Comparison of ENCODE assay signal across 1 fruit fly cellular context in the genomic region with DNA sequence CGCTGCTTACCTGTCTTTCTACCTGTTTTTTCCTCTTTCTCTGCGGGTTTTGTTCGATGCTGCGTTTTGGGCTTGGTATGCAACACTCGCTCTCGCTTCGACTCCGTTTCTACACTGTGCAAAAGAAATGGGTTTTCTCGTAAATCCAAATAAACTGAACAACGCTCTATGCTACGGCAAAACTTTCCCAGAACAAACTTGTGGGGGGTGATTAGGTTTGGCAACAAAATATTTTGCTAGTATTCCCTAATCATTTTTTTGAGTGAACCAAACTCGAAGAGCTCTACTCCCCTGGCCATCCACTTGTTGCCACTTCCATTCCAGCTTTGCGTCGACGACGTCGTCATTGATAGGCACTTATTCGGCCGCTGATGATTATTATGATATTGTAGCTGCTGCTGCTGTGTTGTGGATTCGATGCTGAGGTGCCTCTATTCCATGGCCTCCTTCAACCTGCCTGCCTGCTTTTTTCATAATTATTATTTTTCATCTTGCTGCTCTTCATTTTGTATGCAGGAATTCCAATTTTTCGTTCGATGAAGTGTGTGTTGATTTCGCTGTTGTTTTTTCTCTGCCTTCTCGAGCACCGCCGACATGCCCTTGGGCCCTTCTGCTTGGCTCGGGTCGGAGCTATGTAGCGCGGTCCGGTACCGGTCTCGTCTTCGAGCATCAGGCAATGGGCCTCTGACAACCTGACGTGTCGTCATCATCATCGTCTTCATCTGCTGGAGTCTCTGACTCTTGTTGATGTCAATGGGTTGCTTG.
TF ChIP-seq lines count a peak whose summit lies in the region.

No protein-coding gene starts in this region.

TF ChIP-seq in whole organism, embryonic, 481 proteins besides CTCF, POLR2A, EP300 and RAD21 (continued from another document):
- TF ChIP-seq dmrt99B (tag; optimal IDR thresholded peaks at IDR 0.05; lab: Kevin White, UChicago) (peak; percentile 92), CG10979 (tag; optimal IDR thresholded peaks at IDR 0.05; lab: Kevin White, UChicago) (peak; percentile 91), H2.0 (GFP tag; IDR thresholded peaks at IDR 0.05; lab: Robert Waterston, UW) (peak; percentile 86), ind (GFP tag; optimal IDR thresholded peaks at IDR 0.05; lab: Kevin White, UChicago) (peak; percentile 76), shn (GFP tag; optimal IDR thresholded peaks at IDR 0.05; lab: Kevin White, UChicago) (peak; percentile 79), hb (GFP tag; IDR thresholded peaks at IDR 0.05; lab: Robert Waterston, UW; ENCODE audit: partially characterized antibody) (no peak), Med (GFP tag; lab: Kevin White, UChicago) (peak; percentile 94), pho (GFP tag; optimal IDR thresholded peaks at IDR 0.05; lab: Kevin White, UChicago) (peak; percentile 30), CG17359 (tag; optimal IDR thresholded peaks at IDR 0.05; lab: Kevin White, UChicago) (peak; percentile 92), nom (GFP tag; optimal IDR thresholded peaks at IDR 0.05; lab: Kevin White, UChicago) (peak; percentile 91), ara (GFP tag; IDR thresholded peaks at IDR 0.05; lab: Robert Waterston, UW) (peak; percentile 93), Side (GFP tag; optimal IDR thresholded peaks at IDR 0.05; lab: Kevin White, UChicago) (peak; percentile 84), CG4282 (GFP tag; optimal IDR thresholded peaks at IDR 0.05; lab: Kevin White, UChicago) (peak; percentile 50), dimm (GFP tag; IDR thresholded peaks at IDR 0.05; lab: Robert Waterston, UW) (peak; percentile 35; the same call in 1 of the 2 replicates), bigmax (GFP tag; optimal IDR thresholded peaks at IDR 0.05; lab: Kevin White, UChicago) (no peak), CG1603 (tag; optimal IDR thresholded peaks at IDR 0.05; lab: Kevin White, UChicago) (peak; percentile 96), CG7357 (GFP tag; IDR thresholded peaks at IDR 0.05; lab: Robert Waterston, UW) (peak; percentile 75; the same call in 1 of the 3 replicates), gt (GFP tag; IDR thresholded peaks at IDR 0.05; lab: Robert Waterston, UW) (peak; percentile 70), scrt (GFP tag; optimal IDR thresholded peaks at IDR 0.05; lab: Kevin White, UChicago) (no peak), Bdp1 (GFP tag; optimal IDR thresholded peaks at IDR 0.05; lab: Kevin White, UChicago) (peak; percentile 67), esg (GFP tag; conservative IDR thresholded peaks at IDR 0.05; lab: Robert Waterston, UW) (peak; percentile 87), CG10959 (GFP tag; IDR thresholded peaks at IDR 0.05; lab: Robert Waterston, UW) (peak; percentile 90), tll (GFP tag; optimal IDR thresholded peaks at IDR 0.05; lab: Kevin White, UChicago) (no peak), Fer3 (tag; optimal IDR thresholded peaks at IDR 0.05; lab: Kevin White, UChicago) (peak; percentile 61), CG1792 (GFP tag; optimal IDR thresholded peaks at IDR 0.05; lab: Kevin White, UChicago) (peak; percentile 46), trh (GFP tag; optimal IDR thresholded peaks at IDR 0.05; lab: Kevin White, UChicago) (peak; percentile 43), CG9797 (GFP tag; optimal IDR thresholded peaks at IDR 0.05; lab: Kevin White, UChicago) (peak; percentile 17), wek (GFP tag; optimal IDR thresholded peaks at IDR 0.05; lab: Kevin White, UChicago) (peak; percentile 66), CG2199 (GFP tag; IDR thresholded peaks at IDR 0.05; lab: Robert Waterston, UW) (peak; percentile 85; the same call in 2 of the 3 replicates), pb (GFP tag; optimal IDR thresholded peaks at IDR 0.05; lab: Kevin White, UChicago) (peak; percentile 67), psq (GFP tag; optimal IDR thresholded peaks at IDR 0.05; lab: Kevin White, UChicago) (peak; percentile 66), CG18011 (GFP tag; optimal IDR thresholded peaks at IDR 0.05; lab: Kevin White, UChicago) (no peak), CG30020 (tag; optimal IDR thresholded peaks at IDR 0.05; lab: Kevin White, UChicago) (no peak), sc (optimal IDR thresholded peaks at IDR 0.05; lab: Kevin White, UChicago) (no peak), sc (GFP tag; optimal IDR thresholded peaks at IDR 0.05; lab: Kevin White, UChicago) (peak; percentile 70), CG2712 (tag; optimal IDR thresholded peaks at IDR 0.05; lab: Kevin White, UChicago) (peak; percentile 92), Stat92E (GFP tag; optimal IDR thresholded peaks at IDR 0.05; lab: Kevin White, UChicago) (peak in 1 of 3 experiments; percentile 64), Vsx1 (GFP tag; optimal IDR thresholded peaks at IDR 0.05; lab: Kevin White, UChicago) (peak; percentile 59), cad (GFP tag; optimal IDR thresholded peaks at IDR 0.05; lab: Kevin White, UChicago) (no peak), CG8944 (GFP tag; optimal IDR thresholded peaks at IDR 0.05; lab: Kevin White, UChicago) (peak; percentile 87), Sox100B (GFP tag; optimal IDR thresholded peaks at IDR 0.05; lab: Kevin White, UChicago) (no peak), PHDP (tag; optimal IDR thresholded peaks at IDR 0.05; lab: Kevin White, UChicago) (no peak), stwl (tag; optimal IDR thresholded peaks at IDR 0.05; lab: Kevin White, UChicago) (peak; percentile 23), CG4424 (GFP tag; optimal IDR thresholded peaks at IDR 0.05; lab: Kevin White, UChicago) (peak; percentile 87), CG2678 (tag; optimal IDR thresholded peaks at IDR 0.05; lab: Kevin White, UChicago) (no peak), zfh1 (GFP tag; IDR thresholded peaks at IDR 0.05; lab: Robert Waterston, UW) (peak; percentile 94), CG7556 (GFP tag; optimal IDR thresholded peaks at IDR 0.05; lab: Kevin White, UChicago) (peak; percentile 75), CG8478 (optimal IDR thresholded peaks at IDR 0.05; lab: Kevin White, UChicago) (no peak), CG12769 (tag; optimal IDR thresholded peaks at IDR 0.05; lab: Kevin White, UChicago) (peak; percentile 80), Antp (GFP tag; optimal IDR thresholded peaks at IDR 0.05; lab: Kevin White, UChicago) (peak; percentile 89), CG17568 (GFP tag; optimal IDR thresholded peaks at IDR 0.05; lab: Kevin White, UChicago) (no peak), NfI (GFP tag; optimal IDR thresholded peaks at IDR 0.05; lab: Kevin White, UChicago) (peak; percentile 75), CG32532 (GFP tag; IDR thresholded peaks at IDR 0.05; lab: Robert Waterston, UW) (peak; percentile 65; the same call in 1 of the 2 replicates), CG2889 (GFP tag; IDR thresholded peaks at IDR 0.05; lab: Robert Waterston, UW) (peak; percentile 45; the same call in 1 of the 3 replicates), Dip2 (GFP tag; IDR thresholded peaks at IDR 0.05; lab: Robert Waterston, UW) (no peak; the same call in 1 of the 2 replicates), gsb (GFP tag; IDR thresholded peaks at IDR 0.05; lab: Robert Waterston, UW) (no peak; the same call in 1 of the 2 replicates), Oli (tag; optimal IDR thresholded peaks at IDR 0.05; lab: Kevin White, UChicago) (peak; percentile 84), vvl (GFP tag; IDR thresholded peaks at IDR 0.05; lab: Robert Waterston, UW) (peak; percentile 93), CG10274 (GFP tag; optimal IDR thresholded peaks at IDR 0.05; lab: Kevin White, UChicago) (no peak), CG31224 (GFP tag; IDR thresholded peaks at IDR 0.05; lab: Robert Waterston, UW) (peak; percentile 46; the same call in 1 of the 2 replicates), CG10267 (tag; optimal IDR thresholded peaks at IDR 0.05; lab: Kevin White, UChicago) (peak; percentile 81), ftz-f1 (GFP tag; optimal IDR thresholded peaks at IDR 0.05; lab: Kevin White, UChicago) (peak; percentile 20), CG31388 (GFP tag; optimal IDR thresholded peaks at IDR 0.05; lab: Kevin White, UChicago) (peak; percentile 43), unpg (GFP tag; optimal IDR thresholded peaks at IDR 0.05; lab: Kevin White, UChicago) (no peak), CG4730 (GFP tag; IDR thresholded peaks at IDR 0.05; lab: Robert Waterston, UW) (peak; percentile 58), fru (optimal IDR thresholded peaks at IDR 0.05; lab: Kevin White, UChicago) (no peak), Hr3 (GFP tag; optimal IDR thresholded peaks at IDR 0.05; lab: Kevin White, UChicago) (peak; percentile 75), CG12299 (tag; optimal IDR thresholded peaks at IDR 0.05; lab: Kevin White, UChicago) (peak; percentile 10), abd-A (tag; optimal IDR thresholded peaks at IDR 0.05; lab: Kevin White, UChicago) (no peak)
